Worm (Caenorhabditis elegans): ENCODE results near the gene fbxa-141.

fbxa-141 gene

ce11 chrX:14537625-14538024, 24.9 kb upstream of the fbxa-141 start:
- TF ChIP-seq daf-16 (GFP tag; optimal IDR thresholded peaks at IDR 0.05) (no peak), daf-16 (tag; optimal IDR thresholded peaks at IDR 0.05) (peak; percentile 85), unc-130 (GFP tag; optimal IDR thresholded peaks at IDR 0.05) (no peak), pqm-1 (tag; optimal IDR thresholded peaks at IDR 0.05) (peak; percentile 38), fos-1 (tag; optimal IDR thresholded peaks at IDR 0.05) (no peak), nhr-77 (tag; optimal IDR thresholded peaks at IDR 0.05) (peak; percentile 59), nhr-28 (tag; optimal IDR thresholded peaks at IDR 0.05) (peak; percentile 82), hlh-11 (tag; optimal IDR thresholded peaks at IDR 0.05) (peak; percentile 61), hlh-30 (tag; optimal IDR thresholded peaks at IDR 0.05; ENCODE audit: insufficient read depth) (peak; percentile 39), mdl-1 (tag; optimal IDR thresholded peaks at IDR 0.05) (peak in 1 of 2 experiments; percentile 44), hif-1 (tag; optimal IDR thresholded peaks at IDR 0.05) (no peak), dmd-6 (GFP tag; IDR thresholded peaks at IDR 0.05) (peak; percentile 34), dve-1 (tag; optimal IDR thresholded peaks at IDR 0.05; ENCODE audit: insufficient read depth) (peak; percentile 22), php-3 (GFP tag; IDR thresholded peaks at IDR 0.05) (peak; percentile 41; the same call in 1 of the 2 replicates)

DNA sequence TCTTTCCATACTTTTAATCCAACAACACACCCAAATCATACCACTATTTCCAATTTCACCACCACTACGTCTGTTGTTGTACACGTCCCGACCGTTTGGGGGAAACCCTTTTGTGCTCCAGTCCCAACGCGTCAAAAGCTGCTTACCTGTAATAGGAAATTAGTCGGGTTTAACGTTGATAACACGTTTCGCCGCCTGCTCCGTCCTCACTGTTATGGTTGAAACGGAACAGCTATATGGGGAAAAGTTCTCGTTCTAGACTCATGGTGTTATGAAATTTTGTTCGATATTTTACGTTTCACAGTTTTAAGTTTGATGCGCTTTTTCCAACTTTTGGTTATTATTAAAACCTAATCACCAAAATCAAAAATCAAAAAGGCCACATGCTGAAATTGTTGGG, 23.2 kb upstream of the fbxa-141 start:
- TF ChIP-seq zfp-2 (tag; optimal IDR thresholded peaks at IDR 0.05) (no peak), hlh-11 (tag; optimal IDR thresholded peaks at IDR 0.05) (peak; percentile 28), unc-62 (GFP tag; optimal IDR thresholded peaks at IDR 0.05 in 1 of 2) (peak in 1 of 2 experiments; percentile 40), unc-62 (tag; optimal IDR thresholded peaks at IDR 0.05) (no peak), php-3 (GFP tag; IDR thresholded peaks at IDR 0.05) (no peak), dmd-8 (GFP tag; IDR thresholded peaks at IDR 0.05) (no peak), dpl-1 (GFP tag; optimal IDR thresholded peaks at IDR 0.05) (no peak), dmd-6 (GFP tag; IDR thresholded peaks at IDR 0.05) (0 out of 2 replicates have a peak, but pooled peaks have one; percentile 21), Y5F2A.4 (GFP tag; optimal IDR thresholded peaks at IDR 0.05) (no peak), daf-16 (GFP tag; optimal IDR thresholded peaks at IDR 0.05) (no peak), daf-16 (tag; optimal IDR thresholded peaks at IDR 0.05) (peak; percentile 39), daf-19 (GFP tag; conservative IDR thresholded peaks at IDR 0.05) (no peak), lin-38 (GFP tag; IDR thresholded peaks at IDR 0.05) (no peak)

DNA sequence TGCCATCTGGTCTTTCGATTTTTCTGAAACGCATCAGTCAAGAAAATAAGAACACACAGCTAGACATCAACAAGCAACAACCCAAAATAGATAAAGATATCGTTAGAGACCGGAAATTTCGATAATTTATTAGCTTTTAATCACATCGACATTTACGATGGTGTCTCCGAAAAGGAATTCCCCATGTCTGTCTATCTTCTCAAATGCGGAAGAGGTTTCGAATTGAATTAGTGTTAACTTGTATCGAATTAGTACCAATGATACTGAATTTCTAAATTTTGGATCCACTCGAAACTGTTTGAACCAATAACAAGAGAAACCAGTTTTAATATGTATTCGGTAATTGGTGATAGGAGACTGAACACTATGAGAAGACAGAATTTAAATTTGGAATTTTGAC, 21.9 kb upstream of the fbxa-141 start:
- TF ChIP-seq ceh-82 (tag; optimal IDR thresholded peaks at IDR 0.05) (no peak), duxl-1 (tag; optimal IDR thresholded peaks at IDR 0.05; ENCODE audit: poor library complexity) (no peak), dve-1 (tag; optimal IDR thresholded peaks at IDR 0.05; ENCODE audit: insufficient read depth) (no peak), daf-16 (GFP tag; optimal IDR thresholded peaks at IDR 0.05) (no peak), daf-16 (tag; optimal IDR thresholded peaks at IDR 0.05) (peak; percentile 63), daf-19 (GFP tag; conservative IDR thresholded peaks at IDR 0.05) (no peak), aha-1 (tag) (peak; percentile 81), R02D3.7 (tag; optimal IDR thresholded peaks at IDR 0.05) (no peak)

- TF ChIP-seq gei-8 (GFP tag; optimal IDR thresholded peaks at IDR 0.05), result no peak
- peak; percentile 7 for TF ChIP-seq hlh-30 (tag; optimal IDR thresholded peaks at IDR 0.05; ENCODE audit: insufficient read depth)
- TF ChIP-seq lim-7 (GFP tag; IDR thresholded peaks at IDR 0.05), result no peak
- no peak for TF ChIP-seq nhr-28 (tag; optimal IDR thresholded peaks at IDR 0.05)
Observed at ce11 chrX:14534117-14534516, 21.4 kb upstream of the fbxa-141 start, which contains the start of gene T24C2.5. Gene T24C2.5 (plus strand): TSS chrX:14534417.

- TF ChIP-seq nhr-111 (GFP tag; optimal IDR thresholded peaks at IDR 0.05) (no peak), lin-13 (GFP tag; optimal IDR thresholded peaks at IDR 0.05) (no peak), daf-12 (tag; optimal IDR thresholded peaks at IDR 0.05) (no peak), unc-39 (tag; optimal IDR thresholded peaks at IDR 0.05) (no peak), cey-2 (tag; optimal IDR thresholded peaks at IDR 0.05; ENCODE audit: borderline replicate concordance, insufficient read depth) (no peak), dpl-1 (GFP tag; optimal IDR thresholded peaks at IDR 0.05) (no peak), T20F7.1 (GFP tag; optimal IDR thresholded peaks at IDR 0.05) (no peak), tag-97 (GFP tag; IDR thresholded peaks at IDR 0.05) (no peak), jun-1 (tag; optimal IDR thresholded peaks at IDR 0.05) (no peak)
Observed at ce11 chrX:14530107-14530506, 17.4 kb upstream of the fbxa-141 start, which contains the start of gene nspc-20. Gene nspc-20 (minus strand): TSS chrX:14530207.

Data from whole organism, L4 larva.